Fruit fly (Drosophila melanogaster): ENCODE data around the gene CG8132.

CG8132 gene

dm6 chr3R:9428189-9428699, 26.9 kb downstream of the CG8132 start (continued):
- TF ChIP-seq ac (GFP tag; optimal IDR thresholded peaks at IDR 0.05) (peak; percentile 8), trem (tag; optimal IDR thresholded peaks at IDR 0.05) (no peak), nerfin-1 (tag; optimal IDR thresholded peaks at IDR 0.05) (peak; percentile 49), CG17612 (GFP tag; IDR thresholded peaks at IDR 0.05) (no peak), ranshi (GFP tag; IDR thresholded peaks at IDR 0.05) (peak; percentile 31; the same call in 1 of the 2 replicates), CG15269 (tag; optimal IDR thresholded peaks at IDR 0.05) (no peak), seq (GFP tag; IDR thresholded peaks at IDR 0.05) (no peak; the same call in 1 of the 2 replicates), toy (GFP tag; IDR thresholded peaks at IDR 0.05) (no peak), CG13424 (tag; optimal IDR thresholded peaks at IDR 0.05) (peak; percentile 25), Stat92E (GFP tag; optimal IDR thresholded peaks at IDR 0.05) (no peak), CG9215 (GFP tag; IDR thresholded peaks at IDR 0.05) (no peak), CG11696 (GFP tag; IDR thresholded peaks at IDR 0.05) (no peak), Nf-YB (GFP tag; optimal IDR thresholded peaks at IDR 0.05) (peak; percentile 22), Dip2 (GFP tag; IDR thresholded peaks at IDR 0.05) (no peak), cato (GFP tag; optimal IDR thresholded peaks at IDR 0.05; ENCODE audit: borderline replicate concordance) (no peak), klu (GFP tag; IDR thresholded peaks at IDR 0.05) (no peak), mld (GFP tag; IDR thresholded peaks at IDR 0.05; ENCODE audit: partially characterized antibody) (no peak), en (GFP tag; optimal IDR thresholded peaks at IDR 0.05) (no peak), CG4328 (GFP tag; optimal IDR thresholded peaks at IDR 0.05) (peak; percentile 72), CG1647 (GFP tag; optimal IDR thresholded peaks at IDR 0.05) (no peak), hbn (GFP tag; IDR thresholded peaks at IDR 0.05; ENCODE audit: partially characterized antibody) (peak; percentile 58; the same call in 1 of the 2 replicates), Ptx1 (GFP tag; IDR thresholded peaks at IDR 0.05) (no peak), Spps (tag; optimal IDR thresholded peaks at IDR 0.05) (no peak), chif (GFP tag; optimal IDR thresholded peaks at IDR 0.05) (no peak), Bdp1 (GFP tag; optimal IDR thresholded peaks at IDR 0.05) (no peak), CG4404 (GFP tag; IDR thresholded peaks at IDR 0.05) (no peak), tio (GFP tag; optimal IDR thresholded peaks at IDR 0.05) (no peak), btn (GFP tag; optimal IDR thresholded peaks at IDR 0.05) (no peak), CG15696 (tag; optimal IDR thresholded peaks at IDR 0.05) (peak; percentile 20), sisA (GFP tag; IDR thresholded peaks at IDR 0.05) (no peak), CG3847 (GFP tag; IDR thresholded peaks at IDR 0.05) (no peak), Tbp (GFP tag; optimal IDR thresholded peaks at IDR 0.05) (no peak), CG17186 (GFP tag; optimal IDR thresholded peaks at IDR 0.05) (no peak), sim (GFP tag; IDR thresholded peaks at IDR 0.05) (no peak), H2.0 (GFP tag; IDR thresholded peaks at IDR 0.05) (no peak), Kr (GFP tag; optimal IDR thresholded peaks at IDR 0.05) (peak; percentile 20), CG18011 (GFP tag; optimal IDR thresholded peaks at IDR 0.05) (peak; percentile 16), cwo (GFP tag; optimal IDR thresholded peaks at IDR 0.05) (peak; percentile 23), pfk (GFP tag; optimal IDR thresholded peaks at IDR 0.05) (peak; percentile 66), vfl (GFP tag; optimal IDR thresholded peaks at IDR 0.05) (no peak), CG13775 (GFP tag; optimal IDR thresholded peaks at IDR 0.05) (no peak), gsb (GFP tag; IDR thresholded peaks at IDR 0.05) (peak; percentile 6; the same call in 1 of the 2 replicates), knrl (GFP tag; IDR thresholded peaks at IDR 0.05; ENCODE audit: partially characterized antibody) (no peak), caup (GFP tag; optimal IDR thresholded peaks at IDR 0.05; ENCODE audit: severe bottlenecking) (peak; percentile 69), Mrtf (GFP tag; IDR thresholded peaks at IDR 0.05) (no peak), CG3838 (GFP tag; optimal IDR thresholded peaks at IDR 0.05) (no peak), CG1792 (GFP tag; optimal IDR thresholded peaks at IDR 0.05) (no peak), CG10959 (GFP tag; IDR thresholded peaks at IDR 0.05) (no peak), CG4617 (GFP tag; optimal IDR thresholded peaks at IDR 0.05; ENCODE audit: borderline replicate concordance) (no peak), CG13624 (GFP tag; optimal IDR thresholded peaks at IDR 0.05) (no peak), CG10543 (GFP tag; optimal IDR thresholded peaks at IDR 0.05) (peak; percentile 60)
